Worm (Caenorhabditis elegans): ENCODE results near the gene T09F3.4.

DNA sequence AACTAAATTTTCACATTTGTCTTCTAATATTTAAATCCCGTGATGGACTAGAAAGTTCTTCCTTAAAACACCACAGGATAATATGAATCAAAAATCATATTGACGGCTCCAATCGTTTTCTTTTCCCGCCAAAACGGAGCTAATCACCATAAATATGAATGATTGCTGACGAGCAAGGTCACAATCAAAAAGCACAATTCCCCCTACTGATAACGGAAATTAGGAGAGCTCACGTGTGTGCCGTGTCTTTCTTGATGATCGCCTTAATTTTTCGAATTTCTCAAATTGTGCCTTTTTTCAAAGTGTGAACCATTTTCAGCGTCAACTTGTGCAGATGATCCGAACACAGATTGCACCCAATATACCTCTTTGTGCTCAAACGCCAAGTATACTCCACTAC is 48.4 kb downstream of the T09F3.4 start:
- no peak for TF ChIP-seq him-1 (tag; optimal IDR thresholded peaks at IDR 0.05)
- no peak for TF ChIP-seq W03F9.2 (tag; optimal IDR thresholded peaks at IDR 0.05)
- no peak for TF ChIP-seq dao-5 (tag; optimal IDR thresholded peaks at IDR 0.05)
